Worm (Caenorhabditis elegans) whole organism, L1 larva: ENCODE results near the gene T13H10.2.
A peak's percentile ranks its signal among the peaks of the same experiment; 100 is the strongest.

Experiments
- C04F5.9 ChIP-seq: sonication (generic microtip); optimal IDR thresholded peaks from 2 replicates; lab custom pipeline; 2016; ENCODE audit warnings: missing genetic modification characterization, missing compliant biosample characterization
- Y116A8C.19 ChIP-seq: sonication (generic microtip); optimal IDR thresholded peaks from 2 replicates; lab custom pipeline; 2016; ENCODE audit warnings: missing compliant biosample characterization, missing genetic modification characterization, borderline replicate concordance
- alr-1 ChIP-seq: fragments of 200-800 bp; sonication (Bioruptor generic); optimal IDR thresholded peaks from 2 replicates; lab custom pipeline; 2018; ENCODE audit warnings: borderline replicate concordance, mild to moderate bottlenecking, missing genetic modification characterization, missing compliant biosample characterization
- ama-1 ChIP-seq: fragments of 150-350 bp; optimal IDR thresholded peaks from 2 replicates; lab custom pipeline; 2014
- blmp-1 ChIP-seq: fragments of 150-350 bp; optimal IDR thresholded peaks from 2 replicates; lab custom pipeline; 2014; ENCODE audit warnings: missing biosample characterization, missing genetic modification characterization
- ceh-63 ChIP-seq: fragments of 200-800 bp; sonication (Bioruptor generic); optimal IDR thresholded peaks from 2 replicates; lab custom pipeline; 2018; ENCODE audit warnings: mild to moderate bottlenecking, missing genetic modification characterization, missing compliant biosample characterization
- ces-1 ChIP-seq: fragments of 150-350 bp; optimal IDR thresholded peaks from 2 replicates; lab custom pipeline; 2014; ENCODE audit warnings: missing biosample characterization, missing genetic modification reagents, missing genetic modification characterization
- dpl-1 ChIP-seq, 3 experiments: fragments of 150-350 bp in 2 of 3; sonication (generic microtip) in 1 of 3; optimal IDR thresholded peaks; 2 replicates each; lab custom pipeline; 2014 to 2017; ENCODE audit warnings: missing biosample characterization in 3 of 3, missing genetic modification characterization in 3 of 3, missing genetic modification reagents in 3 of 3
- efl-3 ChIP-seq: fragments of 200-800 bp; sonication (Bioruptor generic); optimal IDR thresholded peaks from 2 replicates; lab custom pipeline; 2018; ENCODE audit warnings: mild to moderate bottlenecking, missing genetic modification characterization, missing compliant biosample characterization
- egl-13 ChIP-seq: sonication (generic microtip); optimal IDR thresholded peaks from 2 replicates; lab custom pipeline; 2016; ENCODE audit warnings: missing genotype, missing genetic modification reagents, missing genetic modification characterization, missing compliant biosample characterization
- elt-2 ChIP-seq: sonication (generic microtip); optimal IDR thresholded peaks from 2 replicates; lab custom pipeline; 2016; ENCODE audit warnings: missing genetic modification characterization, mild to moderate bottlenecking, inconsistent platforms, missing compliant biosample characterization, missing genetic modification reagents
- elt-3 ChIP-seq, 6 experiments: fragments of 150-350 bp in 1 of 6; sonication (generic microtip); optimal IDR thresholded peaks; 2 replicates each; lab custom pipeline; 2017 to 2018; ENCODE audit warnings: missing biosample characterization in 6 of 6, missing genetic modification characterization in 6 of 6, inconsistent platforms in 1 of 6
- ets-5 ChIP-seq: fragments of 200-800 bp; sonication (Bioruptor generic); IDR thresholded peaks from 2 replicates; pipeline ENCODE4 v1.3.6; 2022; ENCODE audit warnings: missing genetic modification characterization, missing compliant biosample characterization
- fkh-4 ChIP-seq: sonication (generic microtip); optimal IDR thresholded peaks from 2 replicates; lab custom pipeline; 2016; ENCODE audit warnings: missing compliant biosample characterization, missing genetic modification characterization, borderline replicate concordance
- fos-1 ChIP-seq: fragments of 150-350 bp; optimal IDR thresholded peaks from 2 replicates; lab custom pipeline; 2014; ENCODE audit warnings: missing biosample characterization, missing genetic modification characterization
- irx-1 ChIP-seq: sonication (generic microtip); optimal IDR thresholded peaks from 2 replicates; lab custom pipeline; 2016; ENCODE audit warnings: missing genetic modification characterization, missing compliant biosample characterization
- jun-1 ChIP-seq: fragments of 150-350 bp; optimal IDR thresholded peaks from 2 replicates; lab custom pipeline; 2014; ENCODE audit warnings: missing biosample characterization, missing genetic modification reagents, missing genetic modification characterization
- lin-35 ChIP-seq, 2 experiments: fragments of 150-350 bp; optimal IDR thresholded peaks; 2 replicates each; lab custom pipeline; 2014; ENCODE audit warnings: missing biosample characterization in 2 of 2, missing genetic modification characterization in 2 of 2, missing genetic modification reagents in 2 of 2
- lir-3 ChIP-seq: sonication (generic microtip); optimal IDR thresholded peaks from 2 replicates; lab custom pipeline; 2016; ENCODE audit warnings: mild to moderate bottlenecking, missing genetic modification characterization, moderate library complexity, missing compliant biosample characterization; ENCODE audit not compliant: poor library complexity
- mab-9 ChIP-seq: fragments of 200-800 bp; sonication (Bioruptor generic); IDR thresholded peaks from 2 replicates; pipeline ENCODE4 v1.3.6; 2022; ENCODE audit warnings: missing genetic modification reagents, missing genetic modification characterization, missing compliant biosample characterization
- nhr-11 ChIP-seq: fragments of 150-350 bp; optimal IDR thresholded peaks from 2 replicates; lab custom pipeline; 2014; ENCODE audit warnings: missing biosample characterization, missing genetic modification characterization
- nhr-12 ChIP-seq: sonication (generic microtip); optimal IDR thresholded peaks from 2 replicates; lab custom pipeline; 2017; ENCODE audit warnings: missing biosample characterization, missing genetic modification characterization
- nhr-19 ChIP-seq: fragments of 200-800 bp; sonication (Bioruptor generic); conservative IDR thresholded peaks from 2 replicates; pipeline ENCODE4 v1.3.6; 2022; ENCODE audit warnings: missing genetic modification characterization, missing compliant biosample characterization
- nhr-237 ChIP-seq: fragments of 150-350 bp; optimal IDR thresholded peaks from 2 replicates; lab custom pipeline; 2014; ENCODE audit warnings: missing biosample characterization, missing genetic modification characterization
- nhr-47 ChIP-seq: sonication (generic microtip); optimal IDR thresholded peaks from 2 replicates; lab custom pipeline; 2016; ENCODE audit warnings: mild to moderate bottlenecking, missing genetic modification characterization, moderate library complexity, missing compliant biosample characterization
- nhr-76 ChIP-seq: sonication (generic microtip); optimal IDR thresholded peaks from 2 replicates; lab custom pipeline; 2017; ENCODE audit warnings: missing biosample characterization, missing genetic modification characterization
- nhr-77 ChIP-seq: fragments of 150-350 bp; optimal IDR thresholded peaks from 2 replicates; lab custom pipeline; 2014; ENCODE audit warnings: missing biosample characterization, missing genetic modification characterization
- nhr-84 ChIP-seq: sonication (generic microtip); optimal IDR thresholded peaks from 2 replicates; lab custom pipeline; 2017; ENCODE audit warnings: missing biosample characterization, missing genetic modification characterization
- nhr-85 ChIP-seq: sonication (generic microtip); peaks from one replicate; lab custom pipeline; 2016; ENCODE audit warnings: missing genetic modification characterization, inconsistent platforms, missing compliant biosample characterization
- pag-3 ChIP-seq: sonication (generic microtip); optimal IDR thresholded peaks from 2 replicates; lab custom pipeline; 2017; ENCODE audit warnings: missing genetic modification characterization, mild to moderate bottlenecking, missing compliant biosample characterization, antibody characterized with exemption, borderline replicate concordance; ENCODE audit not compliant: insufficient read depth
- pax-3 ChIP-seq: fragments of 200-800 bp; sonication (Bioruptor generic); optimal IDR thresholded peaks from 2 replicates; lab custom pipeline; 2018; ENCODE audit warnings: mild to moderate bottlenecking, missing genetic modification characterization, moderate library complexity, missing compliant biosample characterization
- pqm-1 ChIP-seq: sonication (generic microtip); optimal IDR thresholded peaks from 3 replicates; lab custom pipeline; 2017; ENCODE audit warnings: missing biosample characterization, missing genetic modification characterization
- snpc-4 ChIP-seq: fragments of 150-350 bp; optimal IDR thresholded peaks from 2 replicates; lab custom pipeline; 2014; ENCODE audit warnings: missing biosample characterization, missing genetic modification characterization
- snu-23 ChIP-seq: sonication (generic microtip); optimal IDR thresholded peaks from 2 replicates; lab custom pipeline; 2016; ENCODE audit warnings: missing genetic modification characterization, missing compliant biosample characterization
- sox-4 ChIP-seq: sonication (generic microtip); optimal IDR thresholded peaks from 2 replicates; lab custom pipeline; 2016; ENCODE audit warnings: missing genetic modification characterization, missing compliant biosample characterization
- sptf-1 ChIP-seq: fragments of 150-350 bp; optimal IDR thresholded peaks from 2 replicates; lab custom pipeline; 2014; ENCODE audit warnings: missing biosample characterization, missing genetic modification characterization
- sup-37 ChIP-seq: fragments of 200-800 bp; sonication (Bioruptor generic); optimal IDR thresholded peaks from 2 replicates; lab custom pipeline; 2018; ENCODE audit warnings: mild to moderate bottlenecking, missing genetic modification characterization, missing compliant biosample characterization
- swsn-7 ChIP-seq: sonication (generic microtip); optimal IDR thresholded peaks from 2 replicates; lab custom pipeline; 2016; ENCODE audit warnings: missing genetic modification characterization, missing compliant biosample characterization
- tbx-2 ChIP-seq: sonication (generic microtip); optimal IDR thresholded peaks from 2 replicates; lab custom pipeline; 2016; ENCODE audit warnings: missing genetic modification characterization, missing compliant biosample characterization
- unc-30 ChIP-seq: sonication (generic microtip); optimal IDR thresholded peaks from 2 replicates; lab custom pipeline; 2017; ENCODE audit warnings: missing biosample characterization, missing genetic modification characterization
- unc-62 ChIP-seq: fragments of 150-350 bp; optimal IDR thresholded peaks from 2 replicates; lab custom pipeline; 2014; ENCODE audit warnings: missing biosample characterization, missing genetic modification reagents, missing genetic modification characterization
- unc-86 ChIP-seq: sonication (generic microtip); optimal IDR thresholded peaks from 2 replicates; lab custom pipeline; 2016; ENCODE audit warnings: missing genetic modification characterization, missing compliant biosample characterization
- unc-98 ChIP-seq: fragments of 200-800 bp; sonication (Bioruptor generic); IDR thresholded peaks from 2 replicates; pipeline ENCODE4 v1.3.6; 2022; ENCODE audit warnings: missing genetic modification characterization, missing compliant biosample characterization
- ztf-11 ChIP-seq, 2 experiments: sonication (generic microtip); optimal IDR thresholded peaks; 2 replicates each; lab custom pipeline; 2016 to 2017; ENCODE audit warnings: missing genetic modification characterization in 2 of 2, missing biosample characterization in 1 of 2, missing compliant biosample characterization in 1 of 2

The T13H10.2 gene

ce11 chrIV:9948035-9948434 is 16.0 kb upstream of the T13H10.2 start (continued):
- no peak for TF ChIP-seq ceh-63 (GFP tag; lab: Kevin White, UChicago)
- peak; percentile 59 for TF ChIP-seq nhr-19 (GFP tag; lab: Robert Waterston, UW)
- no peak for TF ChIP-seq ets-5 (GFP tag; lab: Robert Waterston, UW)
- peak; percentile 20 for TF ChIP-seq tbx-2 (tag; lab: Kevin White, UChicago)
- TF ChIP-seq mab-9 (GFP tag; lab: Robert Waterston, UW), result no peak
- TF ChIP-seq pax-3, result no peak
- no peak for TF ChIP-seq jun-1 (tag; lab: Kevin White, UChicago)

DNA sequence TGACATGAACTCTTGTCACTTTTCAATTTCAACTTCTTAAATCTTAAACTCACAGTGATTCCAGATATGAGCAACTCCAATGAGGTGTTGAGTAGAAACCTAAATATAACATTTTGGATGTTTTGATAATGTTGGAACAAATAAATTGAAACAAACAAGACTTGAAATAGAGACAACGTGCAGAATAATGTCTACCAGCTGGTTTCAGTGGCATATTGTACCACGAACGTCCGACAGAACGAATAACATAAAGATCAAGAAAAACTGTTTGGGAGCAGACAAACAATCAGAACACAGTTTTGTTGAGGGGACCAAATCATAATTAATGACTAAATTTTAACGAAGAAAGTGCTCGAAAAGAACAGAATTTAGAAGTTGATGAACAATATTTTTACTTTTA is 10.7 kb upstream of the T13H10.2 start, which contains the start of gene gon-1:
gon-1 (minus strand) TSS at position 101 of the 400 bp plus-strand sequence.
- TF ChIP-seq swsn-7 (no peak), ces-1 (GFP tag; lab: Kevin White, UChicago) (no peak), lir-3 (tag; lab: Kevin White, UChicago) (no peak), nhr-237 (tag; lab: Kevin White, UChicago) (no peak), unc-62 (no peak), jun-1 (tag; lab: Kevin White, UChicago) (no peak), fos-1 (tag; lab: Kevin White, UChicago) (no peak), nhr-11 (tag; lab: Kevin White, UChicago) (no peak), snpc-4 (tag; lab: Kevin White, UChicago) (no peak), unc-86 (tag; lab: Kevin White, UChicago) (no peak), alr-1 (tag; lab: Kevin White, UChicago) (no peak), unc-30 (tag; lab: Kevin White, UChicago) (no peak), nhr-77 (tag; lab: Kevin White, UChicago) (no peak), elt-3 (tag; optimal IDR thresholded peaks at IDR 0.05; lab: Kevin White, UChicago) (no peak), nhr-12 (no peak)

DNA sequence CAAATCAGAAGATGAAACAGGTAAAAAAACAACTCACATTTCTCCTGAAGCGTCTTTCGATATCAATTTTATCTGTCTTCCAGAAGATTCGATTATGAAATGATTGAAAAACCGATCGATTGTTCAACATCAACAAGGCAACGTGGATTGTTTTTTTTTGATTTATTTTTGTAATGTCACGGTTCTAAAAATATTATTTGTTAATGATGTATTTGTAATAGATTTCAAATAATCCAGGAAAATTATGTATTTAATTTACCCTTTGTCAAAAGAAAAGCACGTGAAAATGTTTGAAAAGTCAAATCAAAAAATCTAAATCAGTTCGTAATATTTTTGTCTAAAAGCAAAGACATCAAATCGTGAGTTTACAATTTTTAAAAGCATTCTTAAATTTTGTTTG is 5.0 kb downstream of the T13H10.2 start, which contains the start of the genes kin-5 and C47E12.11:
kin-5 (minus strand) TSS at position 101 of the 400 bp plus-strand sequence.
C47E12.11 (plus strand) TSS at position 320 of the 400 bp plus-strand sequence.
- TF ChIP-seq sptf-1 (tag; lab: Kevin White, UChicago), result no peak
- no peak for TF ChIP-seq irx-1 (tag; lab: Kevin White, UChicago)
- no peak for TF ChIP-seq nhr-76
- TF ChIP-seq elt-2 (tag; lab: Kevin White, UChicago), result no peak
- TF ChIP-seq ztf-11 (tag; optimal IDR thresholded peaks at IDR 0.05; lab: Kevin White, UChicago), result no peak
- TF ChIP-seq ama-1 (lab: Kevin White, UChicago), result no peak
- no peak for TF ChIP-seq snu-23 (GFP tag; lab: Kevin White, UChicago)
- TF ChIP-seq swsn-7, result no peak
- no peak for TF ChIP-seq pax-3
- no peak for TF ChIP-seq efl-3 (GFP tag; lab: Kevin White, UChicago)

- TF ChIP-seq snpc-4 (tag; lab: Kevin White, UChicago), result no peak
- TF ChIP-seq unc-98 (GFP tag; lab: Robert Waterston, UW), result no peak
- TF ChIP-seq sox-4 (tag; lab: Kevin White, UChicago), result no peak
- no peak for TF ChIP-seq Y116A8C.19 (tag; lab: Kevin White, UChicago)
- no peak for TF ChIP-seq sup-37
- no peak for TF ChIP-seq unc-30 (tag; lab: Kevin White, UChicago)
- no peak for TF ChIP-seq pqm-1 (tag; lab: Kevin White, UChicago)
- no peak for TF ChIP-seq C04F5.9 (tag; lab: Kevin White, UChicago)
- TF ChIP-seq, all 84 proteins: peak for 0
Observed at ce11 chrIV:9972629-9973028, 8.6 kb downstream of the T13H10.2 start, which contains the start of the genes C47E12.12 and C47E12.10. TSS of gene C47E12.12 (minus strand) at chrIV:9972729. TSS of gene C47E12.10 (plus strand) at chrIV:9972800.

ce11 chrIV:9974392-9974791 is 10.3 kb downstream of the T13H10.2 start, which contains the start of gene C47E12.9:
TSS of gene C47E12.9 (plus strand) at chrIV:9974692.
- no peak for TF ChIP-seq blmp-1 (tag; lab: Kevin White, UChicago)
- no peak for TF ChIP-seq pag-3 (tag; lab: Kevin White, UChicago)
- no peak for TF ChIP-seq nhr-84 (tag; lab: Kevin White, UChicago)
- TF ChIP-seq elt-3 (tag; optimal IDR thresholded peaks at IDR 0.05; lab: Kevin White, UChicago), result no peak
- no peak for TF ChIP-seq fos-1 (tag; lab: Kevin White, UChicago)
- no peak for TF ChIP-seq dpl-1 (GFP tag; optimal IDR thresholded peaks at IDR 0.05; lab: Kevin White, UChicago)
- TF ChIP-seq nhr-85, result no peak
- no peak for TF ChIP-seq nhr-47 (tag; lab: Kevin White, UChicago)
- no peak for TF ChIP-seq lin-35 (GFP tag; optimal IDR thresholded peaks at IDR 0.05; lab: Kevin White, UChicago)
- TF ChIP-seq fkh-4 (tag; lab: Kevin White, UChicago), result no peak
- TF ChIP-seq egl-13 (tag; lab: Kevin White, UChicago), result no peak
